Worm (Caenorhabditis elegans) whole organism, late embryonic: ENCODE measurements around the gene T12C9.7.

Experiments
- C08G9.2 ChIP-seq: sonication (generic microtip); optimal IDR thresholded peaks from 2 replicates; lab custom pipeline; 2016; ENCODE audit warnings: mild to moderate bottlenecking, missing genetic modification characterization, moderate library complexity, missing compliant biosample characterization
- K09A11.1 ChIP-seq: sonication (generic microtip); optimal IDR thresholded peaks from 2 replicates; lab custom pipeline; 2017; ENCODE audit warnings: antibody characterized with exemption, mild to moderate bottlenecking, missing genetic modification characterization, missing compliant biosample characterization; ENCODE audit not compliant: insufficient read depth
- ahr-1 ChIP-seq: sonication (generic microtip); optimal IDR thresholded peaks from 2 replicates; lab custom pipeline; 2016; ENCODE audit warnings: missing genetic modification characterization, missing compliant biosample characterization
- ceh-14 ChIP-seq: sonication (generic microtip); optimal IDR thresholded peaks from 2 replicates; lab custom pipeline; 2016; ENCODE audit warnings: missing genotype, missing genetic modification characterization, missing compliant biosample characterization
- ceh-19 ChIP-seq: fragments of 200-800 bp; sonication (Bioruptor generic); optimal IDR thresholded peaks from 2 replicates; lab custom pipeline; 2018; ENCODE audit warnings: mild to moderate bottlenecking, missing genetic modification characterization, missing compliant biosample characterization
- ceh-2 ChIP-seq: sonication (generic microtip); optimal IDR thresholded peaks from 2 replicates; lab custom pipeline; 2016; ENCODE audit warnings: missing genotype, missing genetic modification characterization, missing compliant biosample characterization
- ceh-24 ChIP-seq: sonication (generic microtip); optimal IDR thresholded peaks from 2 replicates; lab custom pipeline; 2016; ENCODE audit warnings: mild to moderate bottlenecking, missing genetic modification characterization, missing compliant biosample characterization
- ceh-31 ChIP-seq: sonication (generic microtip); optimal IDR thresholded peaks from 2 replicates; lab custom pipeline; 2016; ENCODE audit warnings: missing genetic modification characterization, missing compliant biosample characterization
- ceh-45 ChIP-seq: fragments of 200-800 bp; sonication (Bioruptor generic); IDR thresholded peaks from 2 replicates; pipeline ENCODE4 v1.3.6; 2022; ENCODE audit warnings: missing genetic modification reagents, missing genetic modification characterization, missing compliant biosample characterization
- ceh-6 ChIP-seq: fragments of 200-800 bp; sonication (Bioruptor generic); optimal IDR thresholded peaks from 2 replicates; lab custom pipeline; 2018; ENCODE audit warnings: mild to moderate bottlenecking, missing genetic modification characterization, missing compliant biosample characterization
- che-1 ChIP-seq: sonication (generic microtip); optimal IDR thresholded peaks from 2 replicates; lab custom pipeline; 2016; ENCODE audit warnings: mild to moderate bottlenecking, missing genetic modification characterization, missing compliant biosample characterization
- dmd-4 ChIP-seq: sonication (generic microtip); optimal IDR thresholded peaks from 2 replicates; lab custom pipeline; 2016; ENCODE audit warnings: borderline replicate concordance, missing genetic modification characterization, missing compliant biosample characterization
- dve-1 ChIP-seq: sonication (generic microtip); optimal IDR thresholded peaks from 2 replicates; lab custom pipeline; 2017; ENCODE audit warnings: antibody characterized with exemption, mild to moderate bottlenecking, missing genetic modification characterization, missing compliant biosample characterization
- ets-4 ChIP-seq: sonication (generic microtip); optimal IDR thresholded peaks from 2 replicates; lab custom pipeline; 2016; ENCODE audit warnings: missing genetic modification characterization, missing compliant biosample characterization
- eyg-1 ChIP-seq: sonication (generic microtip); optimal IDR thresholded peaks from 2 replicates; lab custom pipeline; 2016; ENCODE audit warnings: missing genotype, missing genetic modification characterization, missing compliant biosample characterization
- fax-1 ChIP-seq: sonication (generic microtip); optimal IDR thresholded peaks from 2 replicates; lab custom pipeline; 2016; ENCODE audit warnings: missing genotype, missing genetic modification characterization, missing compliant biosample characterization
- fkh-10 ChIP-seq: fragments of 150-350 bp; optimal IDR thresholded peaks from 2 replicates; lab custom pipeline; 2014; ENCODE audit warnings: missing biosample characterization, missing genetic modification reagents, missing genetic modification characterization
- gmeb-2 ChIP-seq: sonication (generic microtip); optimal IDR thresholded peaks from 2 replicates; lab custom pipeline; 2016; ENCODE audit warnings: missing genetic modification characterization, inconsistent platforms, missing compliant biosample characterization
- hlh-13 ChIP-seq: fragments of 200-800 bp; sonication (Bioruptor generic); optimal IDR thresholded peaks from 2 replicates; lab custom pipeline; 2018; ENCODE audit warnings: mild to moderate bottlenecking, missing genetic modification characterization, missing compliant biosample characterization
- hlh-15 ChIP-seq: sonication (generic microtip); optimal IDR thresholded peaks from 2 replicates; lab custom pipeline; 2016; ENCODE audit warnings: missing genetic modification characterization, missing compliant biosample characterization
- hlh-30 ChIP-seq: sonication (generic microtip); optimal IDR thresholded peaks from 2 replicates; lab custom pipeline; 2017; ENCODE audit warnings: antibody characterized with exemption, missing genetic modification characterization, missing compliant biosample characterization; ENCODE audit not compliant: insufficient read depth
- hlh-6 ChIP-seq: sonication (generic microtip); optimal IDR thresholded peaks from 2 replicates; lab custom pipeline; 2016; ENCODE audit warnings: missing genotype, missing genetic modification characterization, missing compliant biosample characterization
- hlh-8 ChIP-seq: sonication (generic microtip); optimal IDR thresholded peaks from 2 replicates; lab custom pipeline; 2016; ENCODE audit warnings: missing genotype, missing genetic modification characterization, missing compliant biosample characterization
- lin-11 ChIP-seq: fragments of 200-800 bp; sonication (Bioruptor generic); optimal IDR thresholded peaks from 2 replicates; lab custom pipeline; 2018; ENCODE audit warnings: mild to moderate bottlenecking, missing genetic modification characterization, missing compliant biosample characterization
- mec-3 ChIP-seq: sonication (generic microtip); optimal IDR thresholded peaks from 2 replicates; lab custom pipeline; 2016; ENCODE audit warnings: borderline replicate concordance, missing genetic modification characterization, missing compliant biosample characterization
- nhr-11 ChIP-seq: fragments of 150-350 bp; optimal IDR thresholded peaks from 2 replicates; lab custom pipeline; 2014; ENCODE audit warnings: missing biosample characterization, missing genetic modification characterization
- nhr-232 ChIP-seq: sonication (generic microtip); optimal IDR thresholded peaks from 2 replicates; lab custom pipeline; 2016; ENCODE audit warnings: missing genetic modification characterization, missing compliant biosample characterization
- npax-4 ChIP-seq: sonication (generic microtip); optimal IDR thresholded peaks from 2 replicates; lab custom pipeline; 2016; ENCODE audit warnings: missing genetic modification characterization, missing compliant biosample characterization
- pat-9 ChIP-seq: fragments of 200-800 bp; sonication (Bioruptor generic); optimal IDR thresholded peaks from 2 replicates; lab custom pipeline; 2018; ENCODE audit warnings: mild to moderate bottlenecking, missing genetic modification characterization, moderate library complexity, missing compliant biosample characterization
- pax-1 ChIP-seq: fragments of 150-350 bp; optimal IDR thresholded peaks from 2 replicates; lab custom pipeline; 2014; ENCODE audit warnings: missing biosample characterization, missing genetic modification characterization
- pha-4 ChIP-seq: fragments of 150-350 bp; optimal IDR thresholded peaks from 2 replicates; lab custom pipeline; 2018; ENCODE audit warnings: missing biosample characterization, missing genetic modification reagents, missing genetic modification characterization
- rnt-1 ChIP-seq: sonication (generic microtip); optimal IDR thresholded peaks from 2 replicates; lab custom pipeline; 2016; ENCODE audit warnings: missing genetic modification characterization, missing compliant biosample characterization
- sox-4 ChIP-seq: sonication (generic microtip); optimal IDR thresholded peaks from 2 replicates; lab custom pipeline; 2017; ENCODE audit warnings: mild to moderate bottlenecking, missing genetic modification characterization, inconsistent platforms, missing compliant biosample characterization
- tbx-2 ChIP-seq: sonication (generic microtip); optimal IDR thresholded peaks from 2 replicates; lab custom pipeline; 2016; ENCODE audit warnings: missing genetic modification characterization, missing compliant biosample characterization
- tbx-7 ChIP-seq: sonication (generic microtip); optimal IDR thresholded peaks from 2 replicates; lab custom pipeline; 2016; ENCODE audit warnings: missing genotype, missing genetic modification characterization, missing compliant biosample characterization
- unc-42 ChIP-seq: sonication (generic microtip); optimal IDR thresholded peaks from 2 replicates; lab custom pipeline; 2016; ENCODE audit warnings: missing genotype, missing genetic modification characterization, missing compliant biosample characterization
- unc-55 ChIP-seq: sonication (generic microtip); optimal IDR thresholded peaks from 2 replicates; lab custom pipeline; 2017; ENCODE audit warnings: missing biosample characterization, missing genetic modification reagents, missing genetic modification characterization
- unc-86 ChIP-seq: sonication (generic microtip); optimal IDR thresholded peaks from 2 replicates; lab custom pipeline; 2016; ENCODE audit warnings: missing genetic modification characterization, missing compliant biosample characterization

Gene T12C9.7

ce11 chrII:4470972-4471645 lies 10.4 kb upstream of the T12C9.7 start, which contains the start of gene W06B4.1:
Gene W06B4.1, plus strand, starts transcription at chrII:4471595.
- TF ChIP-seq pat-9 (tag; lab: Kevin White, UChicago) (no peak), che-1 (tag; lab: Kevin White, UChicago) (no peak), ceh-24 (tag; lab: Kevin White, UChicago) (no peak), npax-4 (tag; lab: Kevin White, UChicago) (no peak), fkh-10 (GFP tag; lab: Kevin White, UChicago) (no peak), hlh-6 (tag; lab: Kevin White, UChicago) (no peak), tbx-7 (no peak), tbx-2 (tag; lab: Kevin White, UChicago) (no peak), pax-1 (tag; lab: Kevin White, UChicago) (no peak), ceh-19 (no peak), gmeb-2 (tag; lab: Kevin White, UChicago) (no peak), unc-42 (tag; lab: Kevin White, UChicago) (no peak), mec-3 (tag; lab: Kevin White, UChicago) (no peak), ahr-1 (tag; lab: Kevin White, UChicago) (no peak)

ce11 chrII:4468897-4469459 lies 8.2 kb upstream of the T12C9.7 start:
- no peak for TF ChIP-seq hlh-8 (tag; lab: Kevin White, UChicago)
- TF ChIP-seq nhr-11 = no peak
- no peak for TF ChIP-seq pat-9 (tag; lab: Kevin White, UChicago)
- no peak for TF ChIP-seq eyg-1 (tag; lab: Kevin White, UChicago)
- no peak for TF ChIP-seq ceh-2 (tag; lab: Kevin White, UChicago)
- no peak for TF ChIP-seq rnt-1 (tag; lab: Kevin White, UChicago)
- no peak for TF ChIP-seq C08G9.2 (tag; lab: Kevin White, UChicago)
- no peak for TF ChIP-seq ceh-14
- no peak for TF ChIP-seq pha-4 (tag; lab: Kevin White, UChicago)

ce11 chrII:4467869-4468268 lies 7.1 kb upstream of the T12C9.7 start, which contains the start of gene W06B4.2:
Gene W06B4.2, plus strand, starts transcription at chrII:4468169.
- TF ChIP-seq unc-86 (no peak), dmd-4 (tag; lab: Kevin White, UChicago) (no peak), ceh-45 (GFP tag; lab: Robert Waterston, UW) (no peak), unc-55 (GFP tag; lab: Kevin White, UChicago) (no peak), gmeb-2 (tag; lab: Kevin White, UChicago) (no peak), fkh-10 (GFP tag; lab: Kevin White, UChicago) (no peak), sox-4 (no peak)

ce11 chrII:4462842-4463241 lies 2.1 kb upstream of the T12C9.7 start:
- TF ChIP-seq lin-11 (tag; lab: Kevin White, UChicago) = no peak
- TF ChIP-seq pha-4 (tag; lab: Kevin White, UChicago) = no peak
- TF ChIP-seq hlh-15 = no peak
- no peak for TF ChIP-seq hlh-8 (tag; lab: Kevin White, UChicago)
- TF ChIP-seq K09A11.1 = no peak
- TF ChIP-seq nhr-232 (tag; lab: Kevin White, UChicago) = no peak
- no peak for TF ChIP-seq ets-4
- TF ChIP-seq dve-1 (tag; lab: Kevin White, UChicago) = no peak
- no peak for TF ChIP-seq ceh-24 (tag; lab: Kevin White, UChicago)
- TF ChIP-seq gmeb-2 (tag; lab: Kevin White, UChicago) = no peak
- no peak for TF ChIP-seq unc-42 (tag; lab: Kevin White, UChicago)
- TF ChIP-seq hlh-6 (tag; lab: Kevin White, UChicago) = no peak
- TF ChIP-seq che-1 (tag; lab: Kevin White, UChicago) = no peak
- TF ChIP-seq hlh-13 (GFP tag; lab: Kevin White, UChicago) = no peak
- no peak for TF ChIP-seq ceh-6
- no peak for TF ChIP-seq fax-1 (tag; lab: Kevin White, UChicago)
- TF ChIP-seq pax-1 (tag; lab: Kevin White, UChicago) = no peak
- no peak for TF ChIP-seq mec-3 (tag; lab: Kevin White, UChicago)
- TF ChIP-seq ceh-31 = no peak
- no peak for TF ChIP-seq hlh-30 (tag; lab: Kevin White, UChicago)
